Worm (Caenorhabditis elegans) whole organism, early embryonic: ENCODE measurements around the gene Y54G2A.28.

Source experiments
- B0310.2 ChIP-seq: sonication (generic microtip); optimal IDR thresholded peaks from 2 replicates; lab custom pipeline; 2016; ENCODE audit warnings: mild to moderate bottlenecking, missing genetic modification characterization, missing compliant biosample characterization
- F13C5.2 ChIP-seq: sonication (generic microtip); optimal IDR thresholded peaks from 2 replicates; lab custom pipeline; 2017; ENCODE audit warnings: mild to moderate bottlenecking, missing genetic modification characterization, inconsistent platforms, missing compliant biosample characterization
- ama-1 ChIP-seq: fragments of 150-350 bp; optimal IDR thresholded peaks from 2 replicates; lab custom pipeline; 2014
- ceh-36 ChIP-seq: sonication (generic microtip); optimal IDR thresholded peaks from 2 replicates; lab custom pipeline; 2016; ENCODE audit warnings: missing genetic modification characterization, inconsistent platforms, missing compliant biosample characterization
- ets-7 ChIP-seq: sonication (generic microtip); optimal IDR thresholded peaks from 2 replicates; lab custom pipeline; 2016; ENCODE audit warnings: missing genotype, missing genetic modification characterization, missing compliant biosample characterization
- flt-1 ChIP-seq: fragments of 200-800 bp; sonication (Bioruptor generic); IDR thresholded peaks from 2 replicates; pipeline ENCODE4 v1.3.6; 2022; ENCODE audit warnings: missing genetic modification characterization, missing compliant biosample characterization
- hmbx-1 ChIP-seq: sonication (generic microtip); optimal IDR thresholded peaks from 2 replicates; lab custom pipeline; 2016; ENCODE audit warnings: mild to moderate bottlenecking, missing genetic modification characterization, missing compliant biosample characterization
- hmg-4 ChIP-seq: fragments of 200-800 bp; sonication (Bioruptor generic); optimal IDR thresholded peaks from 2 replicates; lab custom pipeline; 2018; ENCODE audit warnings: mild to moderate bottlenecking, missing genetic modification characterization, missing compliant biosample characterization
- hnd-1 ChIP-seq: sonication (generic microtip); optimal IDR thresholded peaks from 2 replicates; lab custom pipeline; 2016; ENCODE audit warnings: missing genetic modification characterization, missing compliant biosample characterization
- pes-1 ChIP-seq: fragments of 200-800 bp; sonication (Bioruptor generic); IDR thresholded peaks from 2 replicates; pipeline ENCODE4 v1.3.6; 2022; ENCODE audit warnings: missing genetic modification reagents, missing genetic modification characterization, missing compliant biosample characterization
- scrt-1 ChIP-seq: fragments of 200-800 bp; sonication (Bioruptor generic); IDR thresholded peaks from 2 replicates; pipeline ENCODE4 v1.3.6; 2022; ENCODE audit warnings: missing genetic modification characterization, missing compliant biosample characterization
- sea-1 ChIP-seq: fragments of 200-800 bp; sonication (Bioruptor generic); conservative IDR thresholded peaks from 2 replicates; pipeline ENCODE4 v1.3.6; 2022; ENCODE audit warnings: missing genetic modification characterization, missing compliant biosample characterization
- tbx-11 ChIP-seq: fragments of 200-800 bp; sonication (Bioruptor generic); IDR thresholded peaks from 2 replicates; pipeline ENCODE4 v1.3.6; 2022; ENCODE audit warnings: missing genetic modification characterization, missing compliant biosample characterization
- tbx-37 ChIP-seq: fragments of 200-800 bp; sonication (Bioruptor generic); conservative IDR thresholded peaks from 2 replicates; pipeline ENCODE4 v1.3.6; 2022; ENCODE audit warnings: missing genetic modification reagents, missing genetic modification characterization, missing compliant biosample characterization

ce11 chrIV:3001500-3001899 lies 10.7 kb downstream of the Y54G2A.28 start:
- TF ChIP-seq tbx-37 (GFP tag; lab: Robert Waterston, UW) (no peak), tbx-11 (no peak), ama-1 (no peak), F13C5.2 (tag; lab: Kevin White, UChicago) (no peak), scrt-1 (GFP tag; lab: Robert Waterston, UW) (no peak), flt-1 (GFP tag; lab: Robert Waterston, UW) (no peak), B0310.2 (no peak), hnd-1 (tag; lab: Kevin White, UChicago) (no peak), sea-1 (GFP tag; lab: Robert Waterston, UW) (no peak), pes-1 (no peak), hmg-4 (GFP tag; lab: Kevin White, UChicago) (no peak), ets-7 (tag; lab: Kevin White, UChicago) (no peak), hmbx-1 (no peak), ceh-36 (tag; lab: Kevin White, UChicago) (no peak)
